Worm (Caenorhabditis elegans): ENCODE measurements around the gene srh-266.

srh-266 gene

ce11 chrV:676550-677084 lies 12.0 kb downstream of the srh-266 start, which contains the start of the genes fbxa-72 and srx-21:
Gene fbxa-72 (minus strand): TSS chrV:676753.
Gene srx-21 (plus strand): TSS chrV:677034.
- no peak for TF ChIP-seq ztf-29 (GFP tag; IDR thresholded peaks at IDR 0.05)
- no peak for TF ChIP-seq ztf-23 (GFP tag; IDR thresholded peaks at IDR 0.05)
- TF ChIP-seq ref-1 (GFP tag; conservative IDR thresholded peaks at IDR 0.05) = no peak
- no peak for TF ChIP-seq T22C8.4 (GFP tag; IDR thresholded peaks at IDR 0.05)
- TF ChIP-seq flt-1 (GFP tag; IDR thresholded peaks at IDR 0.05) = no peak
- no peak for TF ChIP-seq klf-2 (GFP tag; conservative IDR thresholded peaks at IDR 0.05)
- no peak for TF ChIP-seq med-1 (GFP tag; optimal IDR thresholded peaks at IDR 0.05; ENCODE audit: insufficient read depth)
- TF ChIP-seq tab-1 (GFP tag; IDR thresholded peaks at IDR 0.05) = no peak
- TF ChIP-seq cog-1 (tag; optimal IDR thresholded peaks at IDR 0.05) = no peak

ce11 chrV:679663-680062 lies 15.1 kb downstream of the srh-266 start, which contains the start of gene srx-22:
Gene srx-22 (plus strand): TSS chrV:679963.
- TF ChIP-seq T22C8.4 (GFP tag; IDR thresholded peaks at IDR 0.05) (no peak), klf-2 (GFP tag; conservative IDR thresholded peaks at IDR 0.05) (no peak), ztf-29 (GFP tag; IDR thresholded peaks at IDR 0.05) (no peak), med-1 (GFP tag; optimal IDR thresholded peaks at IDR 0.05; ENCODE audit: insufficient read depth) (no peak), ref-1 (GFP tag; conservative IDR thresholded peaks at IDR 0.05) (no peak), cog-1 (tag; optimal IDR thresholded peaks at IDR 0.05) (no peak), ztf-23 (GFP tag; IDR thresholded peaks at IDR 0.05) (no peak), flt-1 (GFP tag; IDR thresholded peaks at IDR 0.05) (no peak), tab-1 (GFP tag; IDR thresholded peaks at IDR 0.05) (no peak)

- TF ChIP-seq ref-1 (GFP tag; conservative IDR thresholded peaks at IDR 0.05) (no peak), tab-1 (GFP tag; IDR thresholded peaks at IDR 0.05) (no peak), ztf-23 (GFP tag; IDR thresholded peaks at IDR 0.05) (no peak), cog-1 (tag; optimal IDR thresholded peaks at IDR 0.05) (no peak), T22C8.4 (GFP tag; IDR thresholded peaks at IDR 0.05) (no peak), flt-1 (GFP tag; IDR thresholded peaks at IDR 0.05) (no peak), klf-2 (GFP tag; conservative IDR thresholded peaks at IDR 0.05) (no peak), med-1 (GFP tag; optimal IDR thresholded peaks at IDR 0.05; ENCODE audit: insufficient read depth) (no peak)
Measured at ce11 chrV:682031-682430, 17.4 kb downstream of the srh-266 start, which contains the start of gene srx-23. Gene srx-23 (plus strand): TSS chrV:682331.

ce11 chrV:683858-684257 lies 19.3 kb downstream of the srh-266 start, which contains the start of gene F31F4.1:
Gene F31F4.1 (plus strand): TSS chrV:684060.
- TF ChIP-seq T22C8.4 (GFP tag; IDR thresholded peaks at IDR 0.05) (no peak), cog-1 (tag; optimal IDR thresholded peaks at IDR 0.05) (no peak), ref-1 (GFP tag; conservative IDR thresholded peaks at IDR 0.05) (no peak)

- no peak for TF ChIP-seq flt-1 (GFP tag; IDR thresholded peaks at IDR 0.05)
- TF ChIP-seq tab-1 (GFP tag; IDR thresholded peaks at IDR 0.05) = no peak
- TF ChIP-seq ztf-29 (GFP tag; IDR thresholded peaks at IDR 0.05) = no peak
- TF ChIP-seq cog-1 (tag; optimal IDR thresholded peaks at IDR 0.05) = no peak
- TF ChIP-seq med-1 (GFP tag; optimal IDR thresholded peaks at IDR 0.05; ENCODE audit: insufficient read depth) = no peak
- no peak for TF ChIP-seq klf-2 (GFP tag; conservative IDR thresholded peaks at IDR 0.05)
- TF ChIP-seq ref-1 (GFP tag; conservative IDR thresholded peaks at IDR 0.05) = no peak
- no peak for TF ChIP-seq T22C8.4 (GFP tag; IDR thresholded peaks at IDR 0.05)
- TF ChIP-seq ztf-23 (GFP tag; IDR thresholded peaks at IDR 0.05) = no peak
Measured at ce11 chrV:687384-687783, 22.8 kb downstream of the srh-266 start, which contains the start of gene H25P19.1. Gene H25P19.1 (plus strand): TSS chrV:687684.

- TF ChIP-seq ref-1 (GFP tag; conservative IDR thresholded peaks at IDR 0.05) (no peak), ztf-29 (GFP tag; IDR thresholded peaks at IDR 0.05) (no peak), flt-1 (GFP tag; IDR thresholded peaks at IDR 0.05) (no peak), tab-1 (GFP tag; IDR thresholded peaks at IDR 0.05) (no peak), T22C8.4 (GFP tag; IDR thresholded peaks at IDR 0.05) (no peak), ztf-23 (GFP tag; IDR thresholded peaks at IDR 0.05) (no peak), cog-1 (tag; optimal IDR thresholded peaks at IDR 0.05) (no peak), med-1 (GFP tag; optimal IDR thresholded peaks at IDR 0.05; ENCODE audit: insufficient read depth) (no peak), klf-2 (GFP tag; conservative IDR thresholded peaks at IDR 0.05) (no peak)
Measured at ce11 chrV:689538-689937, 24.9 kb downstream of the srh-266 start.

ce11 chrV:692720-693422 lies 28.3 kb downstream of the srh-266 start, which contains the start of gene srx-4:
Gene srx-4 (minus strand): TSS chrV:692770.
- TF ChIP-seq ztf-29 (GFP tag; IDR thresholded peaks at IDR 0.05) (no peak), ztf-23 (GFP tag; IDR thresholded peaks at IDR 0.05) (no peak), flt-1 (GFP tag; IDR thresholded peaks at IDR 0.05) (no peak), med-1 (GFP tag; optimal IDR thresholded peaks at IDR 0.05; ENCODE audit: insufficient read depth) (no peak), tab-1 (GFP tag; IDR thresholded peaks at IDR 0.05) (no peak), cog-1 (tag; optimal IDR thresholded peaks at IDR 0.05) (no peak), T22C8.4 (GFP tag; IDR thresholded peaks at IDR 0.05) (no peak), ref-1 (GFP tag; conservative IDR thresholded peaks at IDR 0.05) (no peak), klf-2 (GFP tag; conservative IDR thresholded peaks at IDR 0.05) (no peak)

- TF ChIP-seq ref-1 (GFP tag; conservative IDR thresholded peaks at IDR 0.05) = no peak
- no peak for TF ChIP-seq T22C8.4 (GFP tag; IDR thresholded peaks at IDR 0.05)
- no peak for TF ChIP-seq ztf-29 (GFP tag; IDR thresholded peaks at IDR 0.05)
- no peak for TF ChIP-seq med-1 (GFP tag; optimal IDR thresholded peaks at IDR 0.05; ENCODE audit: insufficient read depth)
- TF ChIP-seq flt-1 (GFP tag; IDR thresholded peaks at IDR 0.05) = no peak
- TF ChIP-seq tab-1 (GFP tag; IDR thresholded peaks at IDR 0.05) = no peak
- no peak for TF ChIP-seq klf-2 (GFP tag; conservative IDR thresholded peaks at IDR 0.05)
Measured at ce11 chrV:694625-695024, 30.0 kb downstream of the srh-266 start, which contains the start of gene srj-53. Gene srj-53 (minus strand): TSS chrV:694725.

- no peak for TF ChIP-seq ref-1 (GFP tag; conservative IDR thresholded peaks at IDR 0.05)
- TF ChIP-seq tab-1 (GFP tag; IDR thresholded peaks at IDR 0.05) = no peak
- no peak for TF ChIP-seq klf-2 (GFP tag; conservative IDR thresholded peaks at IDR 0.05)
- no peak for TF ChIP-seq flt-1 (GFP tag; IDR thresholded peaks at IDR 0.05)
- no peak for TF ChIP-seq ztf-23 (GFP tag; IDR thresholded peaks at IDR 0.05)
- no peak for TF ChIP-seq cog-1 (tag; optimal IDR thresholded peaks at IDR 0.05)
- no peak for TF ChIP-seq T22C8.4 (GFP tag; IDR thresholded peaks at IDR 0.05)
- no peak for TF ChIP-seq ztf-29 (GFP tag; IDR thresholded peaks at IDR 0.05)
- TF ChIP-seq med-1 (GFP tag; optimal IDR thresholded peaks at IDR 0.05; ENCODE audit: insufficient read depth) = no peak
Measured at ce11 chrV:695914-696313, 31.3 kb downstream of the srh-266 start, which contains the start of gene srj-52. Gene srj-52 (minus strand): TSS chrV:696014.
